Worm (Caenorhabditis elegans) whole organism, mixed stage, embryonic: Measurements from ENCODE around the gene gmn-1.

Source experiments
- drap-1 ChIP-seq: fragments of 200-800 bp; sonication (Bioruptor generic); optimal IDR thresholded peaks from 3 replicates; lab custom pipeline; 2018; ENCODE audit warnings: mild to moderate bottlenecking, missing genetic modification characterization, missing compliant biosample characterization
- elt-1 ChIP-seq: sonication (generic microtip); optimal IDR thresholded peaks from 2 replicates; lab custom pipeline; 2017; ENCODE audit warnings: missing genetic modification characterization, mild to moderate bottlenecking, missing compliant biosample characterization, antibody characterized with exemption, moderate library complexity, borderline replicate concordance; ENCODE audit not compliant: insufficient read depth
- lsy-2 ChIP-seq: fragments of 150-350 bp; optimal IDR thresholded peaks from 2 replicates; lab custom pipeline; 2014; ENCODE audit warnings: missing biosample characterization, missing genetic modification characterization
- nhr-76 ChIP-seq: sonication (generic microtip); optimal IDR thresholded peaks from 2 replicates; lab custom pipeline; 2017; ENCODE audit warnings: missing biosample characterization, missing genetic modification characterization
- ztf-11 ChIP-seq: fragments of 150-350 bp; optimal IDR thresholded peaks from 2 replicates; lab custom pipeline; 2014; ENCODE audit warnings: missing biosample characterization, missing genetic modification characterization

ce11 chrIII:12207574-12207973 lies 17.6 kb downstream of the gmn-1 start:
- TF ChIP-seq ztf-11 (tag; lab: Kevin White, UChicago): no peak
- TF ChIP-seq elt-1 (tag; lab: Kevin White, UChicago): no peak
- no peak for TF ChIP-seq drap-1
- no peak for TF ChIP-seq nhr-76 (tag; lab: Kevin White, UChicago)
- no peak for TF ChIP-seq lsy-2 (tag; lab: Kevin White, UChicago)
